Worm (Caenorhabditis elegans): ENCODE data around the gene F26G1.1.

ce11 chrII:4802917-4803316, 11.5 kb downstream of the F26G1.1 start:
- TF ChIP-seq ztf-11 (tag; optimal IDR thresholded peaks at IDR 0.05), result no peak
- TF ChIP-seq unc-62 (GFP tag; optimal IDR thresholded peaks at IDR 0.05), result no peak
- TF ChIP-seq mab-5 (tag; optimal IDR thresholded peaks at IDR 0.05), result no peak
- TF ChIP-seq cnd-1 (tag; optimal IDR thresholded peaks at IDR 0.05), result no peak
- TF ChIP-seq elt-3 (tag; optimal IDR thresholded peaks at IDR 0.05), result no peak
